Worm (Caenorhabditis elegans) whole organism, late embryonic: ENCODE results near the gene M163.1.

ENCODE experiments used
- K09A11.1 ChIP-seq: sonication (generic microtip); optimal IDR thresholded peaks from 2 replicates; lab custom pipeline; 2017; ENCODE audit warnings: antibody characterized with exemption, mild to moderate bottlenecking, missing genetic modification characterization, missing compliant biosample characterization; ENCODE audit not compliant: insufficient read depth
- ceh-45 ChIP-seq: fragments of 200-800 bp; sonication (Bioruptor generic); IDR thresholded peaks from 2 replicates; pipeline ENCODE4 v1.3.6; 2022; ENCODE audit warnings: missing genetic modification reagents, missing genetic modification characterization, missing compliant biosample characterization

DNA sequence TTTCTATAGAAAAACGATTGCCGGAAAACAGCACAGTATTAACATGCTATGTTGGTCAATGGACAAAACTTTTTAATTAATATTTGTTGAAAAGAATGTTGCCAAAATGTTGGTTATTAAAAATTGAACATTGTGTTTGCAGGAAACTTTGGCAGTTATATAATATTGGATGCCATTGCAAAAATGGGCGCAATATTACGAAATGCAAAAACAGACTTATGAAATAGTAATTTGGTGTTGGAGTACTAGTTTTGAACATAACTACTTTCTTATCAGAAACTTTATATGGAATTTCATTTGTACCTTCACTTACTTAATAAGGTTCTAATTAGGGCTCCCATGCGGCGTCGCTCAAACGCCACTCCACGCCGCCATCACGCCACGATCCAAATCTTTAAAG is 6.7 kb upstream of the M163.1 start:
- TF ChIP-seq ceh-45 (GFP tag; lab: Robert Waterston, UW) = no peak
- no peak for TF ChIP-seq K09A11.1 (tag; lab: Kevin White, UChicago)
